Worm (Caenorhabditis elegans) whole organism, late embryonic: ENCODE data around the gene hot-1.

Experiments
- ceh-24 ChIP-seq: sonication (generic microtip); optimal IDR thresholded peaks from 2 replicates; lab custom pipeline; 2016; ENCODE audit warnings: mild to moderate bottlenecking, missing genetic modification characterization, missing compliant biosample characterization
- ceh-6 ChIP-seq: fragments of 200-800 bp; sonication (Bioruptor generic); optimal IDR thresholded peaks from 2 replicates; lab custom pipeline; 2018; ENCODE audit warnings: mild to moderate bottlenecking, missing genetic modification characterization, missing compliant biosample characterization
- fkh-6 ChIP-seq: sonication (generic microtip); optimal IDR thresholded peaks from 2 replicates; lab custom pipeline; 2016; ENCODE audit warnings: missing genetic modification characterization, missing compliant biosample characterization
- pha-4 ChIP-seq: fragments of 150-350 bp; optimal IDR thresholded peaks from 2 replicates; lab custom pipeline; 2018; ENCODE audit warnings: missing biosample characterization, missing genetic modification reagents, missing genetic modification characterization

ce11 chrV:14594943-14595342 lies 26.0 kb upstream of the hot-1 start:
- TF ChIP-seq pha-4 (tag; lab: Kevin White, UChicago) = no peak
- no peak for TF ChIP-seq fkh-6 (tag; lab: Kevin White, UChicago)
- no peak for TF ChIP-seq ceh-24 (tag; lab: Kevin White, UChicago)
- no peak for TF ChIP-seq ceh-6 (GFP tag; lab: Kevin White, UChicago)
